Worm (Caenorhabditis elegans) whole organism, L1 larva: ENCODE data around the gene Y43F8C.9.

Source experiments
- C34B4.2 ChIP-seq: sonication (generic microtip); optimal IDR thresholded peaks from 2 replicates; lab custom pipeline; 2017; ENCODE audit warnings: mild to moderate bottlenecking, missing genetic modification characterization, missing compliant biosample characterization
- F16B12.6 ChIP-seq: fragments of 150-350 bp; optimal IDR thresholded peaks from 2 replicates; lab custom pipeline; 2014; ENCODE audit warnings: missing biosample characterization, missing genetic modification characterization
- aha-1 ChIP-seq: fragments of 150-350 bp; optimal IDR thresholded peaks from 2 replicates; lab custom pipeline; 2014; ENCODE audit warnings: missing biosample characterization, missing genetic modification characterization
- aly-2 ChIP-seq: fragments of 150-350 bp; optimal IDR thresholded peaks from 2 replicates; lab custom pipeline; 2014; ENCODE audit warnings: missing biosample characterization, missing genetic modification characterization
- ama-1 ChIP-seq: fragments of 150-350 bp; optimal IDR thresholded peaks from 2 replicates; lab custom pipeline; 2014
- ceh-82 ChIP-seq, 3 experiments: fragments of 150-350 bp in 1 of 3; sonication (generic microtip) in 2 of 3; optimal IDR thresholded peaks; 2 replicates each; lab custom pipeline; 2014 to 2017; ENCODE audit warnings: missing biosample characterization in 3 of 3, missing genetic modification characterization in 3 of 3
- ceh-90 ChIP-seq: sonication (generic microtip); optimal IDR thresholded peaks from 2 replicates; lab custom pipeline; 2016; ENCODE audit warnings: missing genetic modification characterization, missing compliant biosample characterization
- ces-1 ChIP-seq: fragments of 150-350 bp; optimal IDR thresholded peaks from 2 replicates; lab custom pipeline; 2014; ENCODE audit warnings: missing biosample characterization, missing genetic modification reagents, missing genetic modification characterization
- efl-1 ChIP-seq, 4 experiments: fragments of 150-350 bp; optimal IDR thresholded peaks in 3 of 4; peaks in 1 of 4; 1 replicate in 1 of 4; 2 replicates in 3 of 4; lab custom pipeline; 2014; ENCODE audit warnings: missing biosample characterization in 2 of 4, missing genetic modification characterization in 2 of 4, missing genetic modification reagents in 2 of 4
- efl-3 ChIP-seq: fragments of 200-800 bp; sonication (Bioruptor generic); optimal IDR thresholded peaks from 2 replicates; lab custom pipeline; 2018; ENCODE audit warnings: mild to moderate bottlenecking, missing genetic modification characterization, missing compliant biosample characterization
- egl-13 ChIP-seq: sonication (generic microtip); optimal IDR thresholded peaks from 2 replicates; lab custom pipeline; 2016; ENCODE audit warnings: missing genotype, missing genetic modification reagents, missing genetic modification characterization, missing compliant biosample characterization
- egl-27 ChIP-seq, 2 experiments: fragments of 150-350 bp in 1 of 2; sonication (generic microtip); optimal IDR thresholded peaks; 3 replicates each; lab custom pipeline; 2017 to 2018; ENCODE audit warnings: missing biosample characterization in 2 of 2, missing genetic modification characterization in 2 of 2, missing genetic modification reagents in 2 of 2
- elt-2 ChIP-seq: sonication (generic microtip); optimal IDR thresholded peaks from 2 replicates; lab custom pipeline; 2016; ENCODE audit warnings: missing genetic modification characterization, mild to moderate bottlenecking, inconsistent platforms, missing compliant biosample characterization, missing genetic modification reagents
- fkh-10 ChIP-seq: sonication (generic microtip); optimal IDR thresholded peaks from 2 replicates; lab custom pipeline; 2017; ENCODE audit warnings: missing biosample characterization, missing genetic modification reagents, missing genetic modification characterization
- grh-1 ChIP-seq: fragments of 200-800 bp; sonication (Bioruptor generic); IDR thresholded peaks from 2 replicates; pipeline ENCODE4 v1.3.6; 2022; ENCODE audit warnings: missing genetic modification reagents, missing genetic modification characterization, missing compliant biosample characterization
- hlh-17 ChIP-seq: fragments of 200-800 bp; sonication (Bioruptor generic); optimal IDR thresholded peaks from 2 replicates; lab custom pipeline; 2018; ENCODE audit warnings: missing genetic modification characterization, mild to moderate bottlenecking, missing compliant biosample characterization, moderate library complexity, borderline replicate concordance
- hpl-2 ChIP-seq: fragments of 150-350 bp; optimal IDR thresholded peaks from 2 replicates; lab custom pipeline; 2014; ENCODE audit warnings: missing biosample characterization, missing genetic modification reagents, missing genetic modification characterization
- irx-1 ChIP-seq: sonication (generic microtip); optimal IDR thresholded peaks from 2 replicates; lab custom pipeline; 2016; ENCODE audit warnings: missing genetic modification characterization, missing compliant biosample characterization
- isw-1 ChIP-seq: fragments of 200-800 bp; sonication (Bioruptor generic); IDR thresholded peaks from 2 replicates; pipeline ENCODE4 v1.3.6; 2022; ENCODE audit warnings: missing genetic modification characterization, missing compliant biosample characterization
- jun-1 ChIP-seq: fragments of 150-350 bp; optimal IDR thresholded peaks from 2 replicates; lab custom pipeline; 2014; ENCODE audit warnings: missing biosample characterization, missing genetic modification reagents, missing genetic modification characterization
- lin-13 ChIP-seq: fragments of 150-350 bp; optimal IDR thresholded peaks from 2 replicates; lab custom pipeline; 2014; ENCODE audit warnings: missing biosample characterization, missing genetic modification reagents, missing genetic modification characterization
- lin-14 ChIP-seq: fragments of 200-800 bp; sonication (Bioruptor generic); optimal IDR thresholded peaks from 2 replicates; lab custom pipeline; 2018; ENCODE audit warnings: mild to moderate bottlenecking, missing genetic modification characterization, moderate library complexity, missing compliant biosample characterization
- lin-35 ChIP-seq, 2 experiments: fragments of 150-350 bp; optimal IDR thresholded peaks; 2 replicates each; lab custom pipeline; 2014; ENCODE audit warnings: missing biosample characterization in 2 of 2, missing genetic modification characterization in 2 of 2, missing genetic modification reagents in 2 of 2
- lir-3 ChIP-seq: sonication (generic microtip); optimal IDR thresholded peaks from 2 replicates; lab custom pipeline; 2016; ENCODE audit warnings: mild to moderate bottlenecking, missing genetic modification characterization, moderate library complexity, missing compliant biosample characterization; ENCODE audit not compliant: poor library complexity
- lsy-2 ChIP-seq, 2 experiments: fragments of 150-350 bp; optimal IDR thresholded peaks; 2 replicates each; lab custom pipeline; 2014; ENCODE audit warnings: missing biosample characterization in 2 of 2, missing genetic modification characterization in 2 of 2
- mab-9 ChIP-seq: fragments of 200-800 bp; sonication (Bioruptor generic); IDR thresholded peaks from 2 replicates; pipeline ENCODE4 v1.3.6; 2022; ENCODE audit warnings: missing genetic modification reagents, missing genetic modification characterization, missing compliant biosample characterization
- mdl-1 ChIP-seq, 2 experiments: fragments of 150-350 bp; optimal IDR thresholded peaks; 2 replicates each; lab custom pipeline; 2014 to 2017; ENCODE audit warnings: missing biosample characterization in 2 of 2, missing genetic modification characterization in 2 of 2, inconsistent platforms in 1 of 2
- mef-2 ChIP-seq: fragments of 150-350 bp; optimal IDR thresholded peaks from 2 replicates; lab custom pipeline; 2014; ENCODE audit warnings: missing biosample characterization, missing genetic modification characterization
- mep-1 ChIP-seq: fragments of 150-350 bp; optimal IDR thresholded peaks from 2 replicates; lab custom pipeline; 2014; ENCODE audit warnings: missing biosample characterization, missing genetic modification characterization
- nhr-11 ChIP-seq: fragments of 150-350 bp; optimal IDR thresholded peaks from 2 replicates; lab custom pipeline; 2014; ENCODE audit warnings: missing biosample characterization, missing genetic modification characterization
- nhr-12 ChIP-seq: sonication (generic microtip); optimal IDR thresholded peaks from 2 replicates; lab custom pipeline; 2017; ENCODE audit warnings: missing biosample characterization, missing genetic modification characterization
- nhr-20 ChIP-seq: sonication (generic microtip); optimal IDR thresholded peaks from 2 replicates; lab custom pipeline; 2016; ENCODE audit warnings: mild to moderate bottlenecking, missing genetic modification characterization, missing compliant biosample characterization
- nhr-237 ChIP-seq: fragments of 150-350 bp; optimal IDR thresholded peaks from 2 replicates; lab custom pipeline; 2014; ENCODE audit warnings: missing biosample characterization, missing genetic modification characterization
- nhr-47 ChIP-seq: sonication (generic microtip); optimal IDR thresholded peaks from 2 replicates; lab custom pipeline; 2016; ENCODE audit warnings: mild to moderate bottlenecking, missing genetic modification characterization, moderate library complexity, missing compliant biosample characterization
- nhr-76 ChIP-seq: sonication (generic microtip); optimal IDR thresholded peaks from 2 replicates; lab custom pipeline; 2017; ENCODE audit warnings: missing biosample characterization, missing genetic modification characterization
- nhr-84 ChIP-seq: sonication (generic microtip); optimal IDR thresholded peaks from 2 replicates; lab custom pipeline; 2017; ENCODE audit warnings: missing biosample characterization, missing genetic modification characterization
- nhr-85 ChIP-seq: sonication (generic microtip); peaks from one replicate; lab custom pipeline; 2016; ENCODE audit warnings: missing genetic modification characterization, inconsistent platforms, missing compliant biosample characterization
- nhr-90 ChIP-seq: sonication (generic microtip); optimal IDR thresholded peaks from 2 replicates; lab custom pipeline; 2016; ENCODE audit warnings: mild to moderate bottlenecking, missing genetic modification characterization, missing compliant biosample characterization; ENCODE audit not compliant: poor library complexity
- pag-3 ChIP-seq: sonication (generic microtip); optimal IDR thresholded peaks from 2 replicates; lab custom pipeline; 2017; ENCODE audit warnings: missing genetic modification characterization, mild to moderate bottlenecking, missing compliant biosample characterization, antibody characterized with exemption, borderline replicate concordance; ENCODE audit not compliant: insufficient read depth
- rnt-1 ChIP-seq: sonication (generic microtip); optimal IDR thresholded peaks from 2 replicates; lab custom pipeline; 2016; ENCODE audit warnings: mild to moderate bottlenecking, missing genetic modification characterization, moderate library complexity, missing compliant biosample characterization
- skn-1 ChIP-seq: fragments of 150-350 bp; optimal IDR thresholded peaks from 2 replicates; lab custom pipeline; 2014; ENCODE audit warnings: missing biosample characterization, missing genetic modification characterization
- sox-4 ChIP-seq: sonication (generic microtip); optimal IDR thresholded peaks from 2 replicates; lab custom pipeline; 2016; ENCODE audit warnings: missing genetic modification characterization, missing compliant biosample characterization
- swsn-7 ChIP-seq: sonication (generic microtip); optimal IDR thresholded peaks from 2 replicates; lab custom pipeline; 2016; ENCODE audit warnings: missing genetic modification characterization, missing compliant biosample characterization
- tbx-2 ChIP-seq: sonication (generic microtip); optimal IDR thresholded peaks from 2 replicates; lab custom pipeline; 2016; ENCODE audit warnings: missing genetic modification characterization, missing compliant biosample characterization
- tlp-1 ChIP-seq: fragments of 150-350 bp; optimal IDR thresholded peaks from 2 replicates; lab custom pipeline; 2014; ENCODE audit warnings: missing biosample characterization, missing genetic modification characterization
- unc-130 ChIP-seq: fragments of 150-350 bp; optimal IDR thresholded peaks from 2 replicates; lab custom pipeline; 2017; ENCODE audit warnings: missing biosample characterization, missing genetic modification characterization, inconsistent platforms
- unc-30 ChIP-seq: sonication (generic microtip); optimal IDR thresholded peaks from 2 replicates; lab custom pipeline; 2017; ENCODE audit warnings: missing biosample characterization, missing genetic modification characterization
- unc-86 ChIP-seq: sonication (generic microtip); optimal IDR thresholded peaks from 2 replicates; lab custom pipeline; 2016; ENCODE audit warnings: missing genetic modification characterization, missing compliant biosample characterization
- unc-98 ChIP-seq: fragments of 200-800 bp; sonication (Bioruptor generic); IDR thresholded peaks from 2 replicates; pipeline ENCODE4 v1.3.6; 2022; ENCODE audit warnings: missing genetic modification characterization, missing compliant biosample characterization
- xbp-1 ChIP-seq: sonication (generic microtip); optimal IDR thresholded peaks from 2 replicates; lab custom pipeline; 2016; ENCODE audit warnings: missing genetic modification characterization, missing compliant biosample characterization
- zag-1 ChIP-seq: fragments of 150-350 bp; optimal IDR thresholded peaks from 2 replicates; lab custom pipeline; 2014; ENCODE audit warnings: missing biosample characterization, missing genetic modification characterization
- ztf-11 ChIP-seq, 2 experiments: sonication (generic microtip); optimal IDR thresholded peaks; 2 replicates each; lab custom pipeline; 2016 to 2017; ENCODE audit warnings: missing genetic modification characterization in 2 of 2, missing biosample characterization in 1 of 2, missing compliant biosample characterization in 1 of 2
- ztf-4 ChIP-seq: fragments of 150-350 bp; optimal IDR thresholded peaks from 2 replicates; lab custom pipeline; 2014; ENCODE audit warnings: missing biosample characterization, missing genetic modification characterization

Gene Y43F8C.9

DNA sequence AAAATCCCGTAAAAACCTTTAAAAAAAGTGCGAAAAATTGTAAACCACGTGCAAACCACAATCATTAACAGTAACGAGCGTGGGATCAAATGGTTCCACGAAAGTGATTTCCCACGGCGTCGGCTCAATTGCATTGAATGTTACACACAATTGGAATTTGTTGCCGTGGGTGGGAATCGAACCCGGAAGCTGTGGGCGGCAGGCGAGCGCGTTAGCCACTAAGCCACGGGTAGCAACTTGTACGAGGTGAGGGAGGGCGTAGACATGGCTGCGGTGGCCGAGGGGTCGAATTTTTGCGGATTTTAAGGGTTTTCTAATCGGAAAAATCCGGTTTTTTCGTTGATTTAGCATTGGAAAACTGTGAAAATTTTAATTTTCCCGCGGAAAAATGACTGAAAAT, 2.9 kb upstream of the Y43F8C.9 start (continued):
- no peak for TF ChIP-seq lin-14 (GFP tag; lab: Kevin White, UChicago)
- no peak for TF ChIP-seq nhr-20 (tag; lab: Kevin White, UChicago)
- TF ChIP-seq sox-4 (tag; lab: Kevin White, UChicago), result peak; percentile 28
- peak; percentile 68 for TF ChIP-seq mab-9 (GFP tag; lab: Robert Waterston, UW)
- no peak for TF ChIP-seq nhr-12 (tag; lab: Kevin White, UChicago)
- peak; percentile 51 for TF ChIP-seq skn-1 (tag; lab: Kevin White, UChicago)
- no peak for TF ChIP-seq nhr-84
- no peak for TF ChIP-seq rnt-1 (tag; lab: Kevin White, UChicago)
- peak; percentile 77 for TF ChIP-seq egl-13 (tag; lab: Kevin White, UChicago)
- TF ChIP-seq ceh-90, result no peak
- TF ChIP-seq lir-3, result no peak
- TF ChIP-seq mdl-1 (tag; optimal IDR thresholded peaks at IDR 0.05; lab: Kevin White, UChicago), result peak in 1 of 2 experiments; percentile 40
- TF ChIP-seq tbx-2 (tag; lab: Kevin White, UChicago), result peak; percentile 76
- no peak for TF ChIP-seq unc-30 (tag; lab: Kevin White, UChicago)
- TF ChIP-seq pag-3 (tag; lab: Kevin White, UChicago), result no peak
- peak; percentile 44 for TF ChIP-seq isw-1 (GFP tag; lab: Robert Waterston, UW)
- TF ChIP-seq jun-1 (tag; lab: Kevin White, UChicago), result peak; percentile 79
- peak; percentile 77 for TF ChIP-seq mep-1 (tag; lab: Kevin White, UChicago)
- TF ChIP-seq nhr-47 (tag; lab: Kevin White, UChicago), result no peak
- peak; percentile 79 for TF ChIP-seq nhr-90 (tag; lab: Kevin White, UChicago)
- no peak for TF ChIP-seq fkh-10 (GFP tag; lab: Kevin White, UChicago)
- TF ChIP-seq xbp-1 (tag; lab: Kevin White, UChicago), result peak; percentile 36
- peak; percentile 42 to 54 for TF ChIP-seq lin-35 (GFP tag; optimal IDR thresholded peaks at IDR 0.05; lab: Kevin White, UChicago)
- TF ChIP-seq nhr-85 (tag; lab: Kevin White, UChicago), result peak; percentile 79
- TF ChIP-seq nhr-237 (tag; lab: Kevin White, UChicago), result peak; percentile 42
- TF ChIP-seq F16B12.6 (tag; lab: Kevin White, UChicago), result peak; percentile 67
- no peak for TF ChIP-seq efl-3 (GFP tag; lab: Kevin White, UChicago)
- no peak for TF ChIP-seq nhr-11 (tag; lab: Kevin White, UChicago)
- peak in 1 of 2 experiments; percentile 64 for TF ChIP-seq ztf-11 (tag; optimal IDR thresholded peaks at IDR 0.05; lab: Kevin White, UChicago)
- TF ChIP-seq swsn-7, result peak; percentile 77
- peak; percentile 62 for TF ChIP-seq grh-1 (GFP tag; lab: Robert Waterston, UW)
- TF ChIP-seq hpl-2 (GFP tag; lab: Kevin White, UChicago), result peak; percentile 41
- TF ChIP-seq ama-1 (lab: Kevin White, UChicago), result no peak
- TF ChIP-seq zag-1 (tag; lab: Kevin White, UChicago), result no peak
- peak; percentile 79 to 83 for TF ChIP-seq lsy-2 (tag; optimal IDR thresholded peaks at IDR 0.05; lab: Kevin White, UChicago)
- no peak for TF ChIP-seq ces-1 (GFP tag; lab: Kevin White, UChicago)
- no peak for TF ChIP-seq hlh-17
- no peak for TF ChIP-seq aly-2 (tag; lab: Kevin White, UChicago)
- TF ChIP-seq C34B4.2, result no peak
- peak; percentile 66 for TF ChIP-seq lin-13
- TF ChIP-seq elt-2 (tag; lab: Kevin White, UChicago), result peak; percentile 53
- peak; percentile 14 for TF ChIP-seq nhr-76 (tag; lab: Kevin White, UChicago)
- TF ChIP-seq irx-1 (tag; lab: Kevin White, UChicago), result peak; percentile 72
- no peak for TF ChIP-seq mef-2 (tag; lab: Kevin White, UChicago)
- TF ChIP-seq ceh-82 (tag; optimal IDR thresholded peaks at IDR 0.05; lab: Kevin White, UChicago), result peak; percentile 82 to 89 (median 86)
- no peak for TF ChIP-seq egl-27 (tag; optimal IDR thresholded peaks at IDR 0.05; lab: Kevin White, UChicago)
- TF ChIP-seq unc-130 (tag; lab: Kevin White, UChicago), result peak; percentile 7
- peak; percentile 72 for TF ChIP-seq unc-98 (GFP tag; lab: Robert Waterston, UW)
- TF ChIP-seq efl-1 (optimal IDR thresholded peaks at IDR 0.05; lab: Kevin White, UChicago), result peak; percentile 30 to 64
- peak; percentile 43 to 95 for TF ChIP-seq efl-1 (GFP tag; optimal IDR thresholded peaks at IDR 0.05 in 1 of 2; lab: Kevin White, UChicago)
- TF ChIP-seq unc-86 (tag; lab: Kevin White, UChicago), result peak; percentile 62
- peak; percentile 25 for TF ChIP-seq ztf-4 (tag; lab: Kevin White, UChicago)
- TF ChIP-seq aha-1 (tag; lab: Kevin White, UChicago), result no peak
- TF ChIP-seq tlp-1, result no peak
